Worm (Caenorhabditis elegans) whole organism, late embryonic: ENCODE measurements around the gene atp-2.
A peak's percentile ranks its signal among the peaks of the same experiment; 100 is the strongest.

Experiments used
- C08G9.2 ChIP-seq: sonication (generic microtip); optimal IDR thresholded peaks from 2 replicates; lab custom pipeline; 2016; ENCODE audit warnings: mild to moderate bottlenecking, missing genetic modification characterization, moderate library complexity, missing compliant biosample characterization
- T23F11.4 ChIP-seq: fragments of 200-800 bp; sonication (Bioruptor generic); optimal IDR thresholded peaks from 2 replicates; lab custom pipeline; 2018; ENCODE audit warnings: mild to moderate bottlenecking, missing genetic modification characterization, missing compliant biosample characterization
- ceh-18 ChIP-seq: sonication (generic microtip); optimal IDR thresholded peaks from 2 replicates; lab custom pipeline; 2016; ENCODE audit warnings: missing genetic modification characterization, missing compliant biosample characterization
- ceh-48 ChIP-seq: sonication (generic microtip); optimal IDR thresholded peaks from 2 replicates; lab custom pipeline; 2016; ENCODE audit warnings: missing genetic modification characterization, inconsistent platforms, missing compliant biosample characterization
- dmd-4 ChIP-seq: sonication (generic microtip); optimal IDR thresholded peaks from 2 replicates; lab custom pipeline; 2016; ENCODE audit warnings: borderline replicate concordance, missing genetic modification characterization, missing compliant biosample characterization
- fkh-10 ChIP-seq: fragments of 150-350 bp; optimal IDR thresholded peaks from 2 replicates; lab custom pipeline; 2014; ENCODE audit warnings: missing biosample characterization, missing genetic modification reagents, missing genetic modification characterization
- npax-4 ChIP-seq: sonication (generic microtip); optimal IDR thresholded peaks from 2 replicates; lab custom pipeline; 2016; ENCODE audit warnings: missing genetic modification characterization, missing compliant biosample characterization
- pqm-1 ChIP-seq: sonication (generic microtip); optimal IDR thresholded peaks from 2 replicates; lab custom pipeline; 2016; ENCODE audit warnings: missing genetic modification characterization, missing compliant biosample characterization
- unc-55 ChIP-seq: sonication (generic microtip); optimal IDR thresholded peaks from 2 replicates; lab custom pipeline; 2017; ENCODE audit warnings: missing biosample characterization, missing genetic modification reagents, missing genetic modification characterization

ce11 chrIII:5274715-5275355 is 46.6 kb downstream of the atp-2 start, which contains the start of the genes daf-41 and toc-1:
- TF ChIP-seq C08G9.2 (tag; lab: Kevin White, UChicago) (no peak), pqm-1 (tag; lab: Kevin White, UChicago) (no peak), npax-4 (tag; lab: Kevin White, UChicago) (no peak), unc-55 (peak; percentile 22), dmd-4 (tag; lab: Kevin White, UChicago) (no peak), ceh-18 (tag; lab: Kevin White, UChicago) (no peak), fkh-10 (GFP tag; lab: Kevin White, UChicago) (no peak), T23F11.4 (no peak), ceh-48 (tag; lab: Kevin White, UChicago) (peak; percentile 4)
